Worm (Caenorhabditis elegans) whole organism, L3 larva: Measurements from ENCODE around the gene dpy-26.
A peak's percentile ranks its signal among the peaks of the same experiment; 100 is the strongest.
"Not testable (repeated sequence)": the region's sequence is repeated elsewhere in the genome, so short reads cannot be mapped to it uniquely, and the experiment has no call there.

Experiments
- R02D3.7 ChIP-seq: fragments of 150-350 bp; optimal IDR thresholded peaks from 2 replicates; lab custom pipeline; 2014; ENCODE audit warnings: missing biosample characterization, missing genetic modification characterization
- ZK546.5 ChIP-seq: sonication (generic microtip); optimal IDR thresholded peaks from 2 replicates; lab custom pipeline; 2017; ENCODE audit warnings: missing biosample characterization, missing genetic modification characterization
- aly-2 ChIP-seq: fragments of 150-350 bp; optimal IDR thresholded peaks from 2 replicates; lab custom pipeline; 2014; ENCODE audit warnings: missing biosample characterization, missing genetic modification characterization
- ceh-16 ChIP-seq: sonication (generic microtip); optimal IDR thresholded peaks from 2 replicates; lab custom pipeline; 2017; ENCODE audit warnings: missing biosample characterization, missing genetic modification characterization
- ceh-28 ChIP-seq: fragments of 150-350 bp; optimal IDR thresholded peaks from 2 replicates; lab custom pipeline; 2014; ENCODE audit warnings: missing biosample characterization, missing genetic modification reagents, missing genetic modification characterization
- ceh-9 ChIP-seq: sonication (generic microtip); optimal IDR thresholded peaks from 2 replicates; lab custom pipeline; 2018; ENCODE audit warnings: missing biosample characterization, missing genetic modification characterization
- daf-12 ChIP-seq: fragments of 150-350 bp; optimal IDR thresholded peaks from 2 replicates; lab custom pipeline; 2014; ENCODE audit warnings: missing biosample characterization, missing genetic modification reagents, missing genetic modification characterization
- egl-5 ChIP-seq: fragments of 150-350 bp; optimal IDR thresholded peaks from 2 replicates; lab custom pipeline; 2017; ENCODE audit warnings: missing biosample characterization, missing genetic modification reagents, missing genetic modification characterization, inconsistent platforms
- elt-1 ChIP-seq: fragments of 150-350 bp; optimal IDR thresholded peaks from 2 replicates; lab custom pipeline; 2014; ENCODE audit warnings: missing biosample characterization, missing genetic modification characterization
- elt-3 ChIP-seq, 3 experiments: fragments of 150-350 bp in 1 of 3; sonication (generic microtip) in 2 of 3; optimal IDR thresholded peaks; 2 replicates in 2 of 3; 4 replicates in 1 of 3; lab custom pipeline; 2014 to 2017; ENCODE audit warnings: missing biosample characterization in 3 of 3, missing genetic modification characterization in 3 of 3
- fkh-10 ChIP-seq: sonication (generic microtip); optimal IDR thresholded peaks from 2 replicates; lab custom pipeline; 2017; ENCODE audit warnings: missing biosample characterization, missing genetic modification reagents, missing genetic modification characterization
- fkh-2 ChIP-seq: fragments of 150-350 bp; optimal IDR thresholded peaks from 2 replicates; lab custom pipeline; 2014; ENCODE audit warnings: missing biosample characterization, missing genetic modification reagents, missing genetic modification characterization
- fos-1 ChIP-seq: fragments of 150-350 bp; optimal IDR thresholded peaks from 2 replicates; lab custom pipeline; 2014; ENCODE audit warnings: missing biosample characterization, missing genetic modification characterization
- hmg-11 ChIP-seq: sonication (generic microtip); optimal IDR thresholded peaks from 2 replicates; lab custom pipeline; 2016; ENCODE audit warnings: missing genetic modification characterization, missing compliant biosample characterization
- jun-1 ChIP-seq: fragments of 150-350 bp; optimal IDR thresholded peaks from 2 replicates; lab custom pipeline; 2014; ENCODE audit warnings: missing biosample characterization, missing genetic modification reagents, missing genetic modification characterization
- lin-39 ChIP-seq: fragments of 150-350 bp; optimal IDR thresholded peaks from 2 replicates; lab custom pipeline; 2018; ENCODE audit warnings: missing biosample characterization, missing genetic modification reagents, missing genetic modification characterization
- lsy-12 ChIP-seq: sonication (generic microtip); optimal IDR thresholded peaks from 2 replicates; lab custom pipeline; 2016; ENCODE audit warnings: mild to moderate bottlenecking, missing genetic modification characterization, missing compliant biosample characterization
- mdl-1 ChIP-seq: fragments of 150-350 bp; optimal IDR thresholded peaks from 2 replicates; lab custom pipeline; 2014; ENCODE audit warnings: missing biosample characterization, missing genetic modification characterization
- nhr-12 ChIP-seq: fragments of 150-350 bp; optimal IDR thresholded peaks from 2 replicates; lab custom pipeline; 2014; ENCODE audit warnings: missing biosample characterization, missing genetic modification characterization
- nhr-23 ChIP-seq: fragments of 150-350 bp; optimal IDR thresholded peaks from 2 replicates; lab custom pipeline; 2014; ENCODE audit warnings: missing biosample characterization, missing genetic modification reagents, missing genetic modification characterization
- nhr-237 ChIP-seq: fragments of 150-350 bp; optimal IDR thresholded peaks from 2 replicates; lab custom pipeline; 2014; ENCODE audit warnings: missing biosample characterization, missing genetic modification characterization
- nhr-25 ChIP-seq: sonication (generic microtip); optimal IDR thresholded peaks from 2 replicates; lab custom pipeline; 2017; ENCODE audit warnings: missing biosample characterization, missing genetic modification characterization
- nhr-28 ChIP-seq: fragments of 150-350 bp; optimal IDR thresholded peaks from 2 replicates; lab custom pipeline; 2014; ENCODE audit warnings: missing biosample characterization, missing genetic modification characterization
- nhr-76 ChIP-seq: fragments of 150-350 bp; sonication (generic microtip); optimal IDR thresholded peaks from 5 replicates; lab custom pipeline; 2014; ENCODE audit warnings: missing biosample characterization, missing genetic modification characterization
- nhr-77 ChIP-seq: fragments of 150-350 bp; optimal IDR thresholded peaks from 2 replicates; lab custom pipeline; 2014; ENCODE audit warnings: missing biosample characterization, missing genetic modification characterization
- pha-4 ChIP-seq: fragments of 150-350 bp; optimal IDR thresholded peaks from 2 replicates; lab custom pipeline; 2014; ENCODE audit warnings: missing biosample characterization, missing genetic modification reagents, missing genetic modification characterization
- tbx-2 ChIP-seq: sonication (generic microtip); optimal IDR thresholded peaks from 2 replicates; lab custom pipeline; 2016; ENCODE audit warnings: mild to moderate bottlenecking, missing genetic modification characterization, missing compliant biosample characterization
- unc-39 ChIP-seq: sonication (generic microtip); optimal IDR thresholded peaks from 4 replicates; lab custom pipeline; 2017; ENCODE audit warnings: missing biosample characterization, missing genetic modification characterization
- unc-62 ChIP-seq: fragments of 150-350 bp; sonication (generic microtip); optimal IDR thresholded peaks from 4 replicates; lab custom pipeline; 2014; ENCODE audit warnings: missing biosample characterization, missing genetic modification reagents, missing genetic modification characterization
- zag-1 ChIP-seq: fragments of 150-350 bp; optimal IDR thresholded peaks from 2 replicates; lab custom pipeline; 2014; ENCODE audit warnings: missing biosample characterization, missing genetic modification characterization
- ztf-11 ChIP-seq: fragments of 150-350 bp; optimal IDR thresholded peaks from 2 replicates; lab custom pipeline; 2014; ENCODE audit warnings: missing biosample characterization, missing genetic modification characterization

Gene dpy-26

ce11 chrIV:12487194-12487593 lies 36.1 kb upstream of the dpy-26 start, which contains the start of gene sru-26:
Gene sru-26 (plus strand): TSS chrIV:12487494.
- no peak for TF ChIP-seq daf-12 (tag; lab: Kevin White, UChicago)
- TF ChIP-seq ZK546.5 (tag; lab: Kevin White, UChicago) = no peak
- TF ChIP-seq jun-1 = no peak
- TF ChIP-seq ceh-28 = no peak
- no peak for TF ChIP-seq nhr-76
- TF ChIP-seq ceh-16 = no peak
- no peak for TF ChIP-seq egl-5
- no peak for TF ChIP-seq nhr-28 (tag; lab: Kevin White, UChicago)
- no peak for TF ChIP-seq lsy-12
- no peak for TF ChIP-seq elt-1 (tag; lab: Kevin White, UChicago)
- TF ChIP-seq unc-62 = no peak
- no peak for TF ChIP-seq fkh-10 (GFP tag; lab: Kevin White, UChicago)
- no peak for TF ChIP-seq hmg-11

ce11 chrIV:12484479-12484878 lies 33.3 kb upstream of the dpy-26 start, which contains the start of gene T04A11.4:
Gene T04A11.4 (minus strand): TSS chrIV:12484579.
- not testable (repeated sequence) for TF ChIP-seq nhr-12 (tag; lab: Kevin White, UChicago); fkh-2 (tag; lab: Kevin White, UChicago); elt-3 (tag; optimal IDR thresholded peaks at IDR 0.05; lab: Kevin White, UChicago)
- TF ChIP-seq, all 47 proteins: peak for 0; not testable (repeated sequence) for 47

- TF ChIP-seq ceh-9, aly-2, pha-4 (tag; lab: Kevin White, UChicago): not testable (repeated sequence)
Observed at ce11 chrIV:12478711-12479110, 27.6 kb upstream of the dpy-26 start, which contains the start of gene igdb-1. Gene igdb-1 (plus strand): TSS chrIV:12479011.

- TF ChIP-seq nhr-28 (tag; lab: Kevin White, UChicago); tbx-2 (tag; lab: Kevin White, UChicago); fkh-10 (GFP tag; lab: Kevin White, UChicago): not testable (repeated sequence)
Observed at ce11 chrIV:12476942-12477341, 25.8 kb upstream of the dpy-26 start, which contains the start of gene T04A11.1. Gene T04A11.1 (minus strand): TSS chrIV:12477042.

ce11 chrIV:12468359-12468758 lies 17.2 kb upstream of the dpy-26 start, which contains the start of gene igdb-2:
Gene igdb-2 (plus strand): TSS chrIV:12468659.
- TF ChIP-seq aly-2 (tag; lab: Kevin White, UChicago) = no peak
- no peak for TF ChIP-seq nhr-28 (tag; lab: Kevin White, UChicago)
- no peak for TF ChIP-seq nhr-12 (tag; lab: Kevin White, UChicago)
- no peak for TF ChIP-seq mdl-1 (tag; lab: Kevin White, UChicago)
- no peak for TF ChIP-seq fkh-2 (tag; lab: Kevin White, UChicago)
- no peak for TF ChIP-seq R02D3.7
- TF ChIP-seq nhr-77 = no peak
- TF ChIP-seq unc-39 = no peak
- TF ChIP-seq daf-12 (tag; lab: Kevin White, UChicago) = no peak
- TF ChIP-seq fos-1 (tag; lab: Kevin White, UChicago) = no peak
- no peak for TF ChIP-seq zag-1 (tag; lab: Kevin White, UChicago)
- no peak for TF ChIP-seq ztf-11 (tag; lab: Kevin White, UChicago)
- no peak for TF ChIP-seq fkh-10 (GFP tag; lab: Kevin White, UChicago)
- no peak for TF ChIP-seq lin-39 (tag; lab: Kevin White, UChicago)
- TF ChIP-seq, all 47 proteins: peak for 0

ce11 chrIV:12467761-12468160 lies 16.6 kb upstream of the dpy-26 start:
- TF ChIP-seq nhr-237 (tag; lab: Kevin White, UChicago) = no peak
- TF ChIP-seq nhr-25 (tag; lab: Kevin White, UChicago) = peak; percentile 53
- peak; percentile 57 for TF ChIP-seq ceh-28
- TF ChIP-seq nhr-23 (tag; lab: Kevin White, UChicago) = peak; percentile 24
- TF ChIP-seq nhr-77 = no peak
- TF ChIP-seq zag-1 (tag; lab: Kevin White, UChicago) = no peak
